Fruit fly (Drosophila melanogaster) whole organism, wandering third instar larva: Measurements from ENCODE around the gene CG1896.

Experiments used
- CG32264 ChIP-seq: fragments of 200-800 bp; sonication (Bioruptor generic); optimal IDR thresholded peaks from 2 replicates; lab custom pipeline; 2016; ENCODE audit warnings: missing biosample characterization, missing genetic modification characterization
- Dfd ChIP-seq: fragments of >200 bp; optimal IDR thresholded peaks from 2 replicates; lab custom pipeline; 2017; ENCODE audit warnings: missing biosample characterization, missing genetic modification characterization
- GATAd ChIP-seq: sonication (Bioruptor generic); optimal IDR thresholded peaks from 2 replicates; lab custom pipeline; 2016; ENCODE audit warnings: missing biosample characterization, missing genetic modification characterization
- Hr78 ChIP-seq: fragments of >200 bp; optimal IDR thresholded peaks from 2 replicates; lab custom pipeline; 2017; ENCODE audit warnings: missing biosample characterization, missing genetic modification characterization
- Jra ChIP-seq: sonication (Bioruptor generic); optimal IDR thresholded peaks from 2 replicates; lab custom pipeline; 2016; ENCODE audit warnings: missing biosample characterization, missing genetic modification characterization
- N ChIP-seq: fragments of >200 bp; optimal IDR thresholded peaks from 2 replicates; lab custom pipeline; 2018; ENCODE audit warnings: missing biosample characterization, missing external identifiers, missing genetic modification characterization
- Sp1 ChIP-seq: fragments of 200-800 bp; sonication (Bioruptor generic); optimal IDR thresholded peaks from 3 replicates; lab custom pipeline; 2019; ENCODE audit warnings: missing biosample characterization, mild to moderate bottlenecking, missing genetic modification characterization, moderate library complexity
- Vsx2 ChIP-seq: fragments of 200-300, 225-300 bp; sonication (Bioruptor generic); optimal IDR thresholded peaks from 2 replicates; lab custom pipeline; 2018; ENCODE audit warnings: missing biosample characterization, missing genetic modification characterization; ENCODE audit not compliant: partially characterized antibody
- dl ChIP-seq, 2 experiments: fragments of 175-275, 200-275 bp in 1 of 2; fragments of 200-275 bp in 1 of 2; sonication (Bioruptor generic); optimal IDR thresholded peaks; lab custom pipeline; 2018; ENCODE audit warnings: mild to moderate bottlenecking in 2 of 2, missing biosample characterization in 2 of 2, missing genetic modification characterization in 2 of 2, moderate library complexity in 2 of 2; ENCODE audit not compliant: partially characterized antibody in 2 of 2, insufficient read depth in 1 of 2
- dmrt93B ChIP-seq: fragments of 200-800 bp; sonication (Bioruptor generic); optimal IDR thresholded peaks from 2 replicates; lab custom pipeline; 2018; ENCODE audit warnings: missing biosample characterization, mild to moderate bottlenecking, missing genetic modification characterization
- ey ChIP-seq: fragments of 200-800 bp; sonication (Bioruptor generic); optimal IDR thresholded peaks from 2 replicates; lab custom pipeline; 2016; ENCODE audit warnings: missing biosample characterization, missing genetic modification characterization
- foxo ChIP-seq, 2 experiments: fragments of 200-800 bp; sonication (Bioruptor generic); optimal IDR thresholded peaks; 2 replicates in 1 of 2; 3 replicates in 1 of 2; lab custom pipeline; 2016 to 2017; ENCODE audit warnings: missing biosample characterization in 2 of 2, missing genetic modification characterization in 2 of 2
- h ChIP-seq: fragments of 200-800 bp; sonication (Bioruptor generic); optimal IDR thresholded peaks from 3 replicates; lab custom pipeline; 2016; ENCODE audit warnings: missing biosample characterization, mild to moderate bottlenecking, missing genetic modification characterization
- lola ChIP-seq: fragments of >200 bp; optimal IDR thresholded peaks from 2 replicates; lab custom pipeline; 2017; ENCODE audit warnings: missing biosample characterization, missing genetic modification characterization
- psq ChIP-seq: fragments of 200-800 bp; sonication (Bioruptor generic); optimal IDR thresholded peaks from 3 replicates; lab custom pipeline; 2017; ENCODE audit warnings: missing biosample characterization, mild to moderate bottlenecking, missing genetic modification characterization, moderate library complexity
- sage ChIP-seq: fragments of 200-800 bp; sonication (Bioruptor generic); optimal IDR thresholded peaks from 2 replicates; lab custom pipeline; 2016; ENCODE audit warnings: missing biosample characterization, mild to moderate bottlenecking, missing genetic modification characterization
- woc ChIP-seq: sonication (Bioruptor generic); optimal IDR thresholded peaks from 2 replicates; lab custom pipeline; 2016; ENCODE audit warnings: missing biosample characterization, mild to moderate bottlenecking, missing genetic modification characterization

The CG1896 gene

dm6 chr3R:31794457-31794856 is 50.4 kb downstream of the CG1896 start:
- peak in 1 of 2 experiments; percentile 14 for TF ChIP-seq dl (GFP tag; optimal IDR thresholded peaks at IDR 0.05; lab: Kevin White, UChicago; ENCODE audit: insufficient read depth in 1 of 2, partially characterized antibody in 2 of 2)
- peak; percentile 13 for TF ChIP-seq CG32264 (GFP tag; lab: Kevin White, UChicago)
- TF ChIP-seq woc = no peak
- no peak for TF ChIP-seq ey (GFP tag; lab: Kevin White, UChicago)
- no peak for TF ChIP-seq Jra (GFP tag; lab: Kevin White, UChicago)
- TF ChIP-seq N (GFP tag; lab: Kevin White, UChicago) = peak; percentile 30
- TF ChIP-seq Sp1 = no peak
- TF ChIP-seq Hr78 = no peak
- no peak for TF ChIP-seq psq (GFP tag; lab: Kevin White, UChicago)
- TF ChIP-seq dmrt93B (GFP tag; lab: Kevin White, UChicago) = no peak
- no peak for TF ChIP-seq Dfd (GFP tag; lab: Kevin White, UChicago)
- TF ChIP-seq foxo (GFP tag; optimal IDR thresholded peaks at IDR 0.05; lab: Kevin White, UChicago) = no peak
- no peak for TF ChIP-seq lola (GFP tag; lab: Kevin White, UChicago)
- TF ChIP-seq sage (GFP tag; lab: Kevin White, UChicago) = no peak
- TF ChIP-seq GATAd (GFP tag; lab: Kevin White, UChicago) = no peak
- TF ChIP-seq h = no peak
- TF ChIP-seq Vsx2 = no peak
